Worm (Caenorhabditis elegans): ENCODE data around the gene ubc-24.

ce11 chrII:8388001-8388513, 17.3 kb upstream of the ubc-24 start, which contains the start of gene drd-1:
- TF ChIP-seq snpc-1.3 (tag; optimal IDR thresholded peaks at IDR 0.05; ENCODE audit: insufficient read depth) (no peak), Y67H2A.10 (GFP tag; conservative IDR thresholded peaks at IDR 0.05) (no peak), ztf-18 (tag; optimal IDR thresholded peaks at IDR 0.05) (no peak), T07F8.4 (tag; optimal IDR thresholded peaks at IDR 0.05) (no peak), him-1 (tag; optimal IDR thresholded peaks at IDR 0.05) (no peak), Y53G8AR.9 (GFP tag; conservative IDR thresholded peaks at IDR 0.05) (no peak), F23B12.7 (tag; optimal IDR thresholded peaks at IDR 0.05; ENCODE audit: insufficient read depth) (no peak), pha-4 (tag; optimal IDR thresholded peaks at IDR 0.05) (no peak), cebp-1 (GFP tag; IDR thresholded peaks at IDR 0.05) (no peak), cebp-1 (tag; optimal IDR thresholded peaks at IDR 0.05) (no peak), somi-1 (GFP tag; optimal IDR thresholded peaks at IDR 0.05) (no peak), ekl-4 (GFP tag; IDR thresholded peaks at IDR 0.05) (no peak)

Data from whole organism, young adult.